Worm (Caenorhabditis elegans) whole organism, young adult: ENCODE results near the gene srm-4.

Source experiments
- C17E4.6 ChIP-seq: fragments of 200-800 bp; sonication (Bioruptor generic); IDR thresholded peaks from 2 replicates; pipeline ENCODE4 v1.3.6; 2022; ENCODE audit warnings: missing genetic modification reagents, missing genetic modification characterization, missing compliant biosample characterization
- D2030.7 ChIP-seq: fragments of 200-800 bp; sonication (Bioruptor generic); IDR thresholded peaks from 2 replicates; pipeline ENCODE4 v1.3.6; 2022; ENCODE audit warnings: missing genetic modification reagents, missing genetic modification characterization, missing compliant biosample characterization
- F33H1.4 ChIP-seq: fragments of 200-800 bp; sonication (Bioruptor generic); IDR thresholded peaks from 2 replicates; pipeline ENCODE4 v1.3.6; 2022; ENCODE audit warnings: missing genetic modification reagents, missing genetic modification characterization, missing compliant biosample characterization
- F52B5.7 ChIP-seq: sonication (generic microtip); optimal IDR thresholded peaks from 2 replicates; lab custom pipeline; 2016; ENCODE audit warnings: mild to moderate bottlenecking, missing genetic modification characterization, missing compliant biosample characterization
- F57A8.1 ChIP-seq: fragments of 200-800 bp; sonication (Bioruptor generic); optimal IDR thresholded peaks from 2 replicates; lab custom pipeline; 2018; ENCODE audit warnings: mild to moderate bottlenecking, missing genetic modification characterization, moderate library complexity, missing compliant biosample characterization
- F57C9.4 ChIP-seq: sonication (generic microtip); optimal IDR thresholded peaks from 2 replicates; lab custom pipeline; 2017; ENCODE audit warnings: mild to moderate bottlenecking, missing genetic modification characterization, missing compliant biosample characterization
- T07F8.4 ChIP-seq: sonication (generic microtip); optimal IDR thresholded peaks from 2 replicates; lab custom pipeline; 2016; ENCODE audit warnings: mild to moderate bottlenecking, missing genetic modification characterization, moderate library complexity, missing compliant biosample characterization
- ZK185.1 ChIP-seq: sonication (generic microtip); optimal IDR thresholded peaks from 2 replicates; lab custom pipeline; 2016; ENCODE audit warnings: mild to moderate bottlenecking, missing genetic modification characterization, missing compliant biosample characterization; ENCODE audit not compliant: poor library complexity, severe bottlenecking
- atf-7 ChIP-seq: sonication (generic microtip); optimal IDR thresholded peaks from 2 replicates; lab custom pipeline; 2017; ENCODE audit warnings: mild to moderate bottlenecking, missing genetic modification characterization, missing compliant biosample characterization
- athp-1 ChIP-seq: sonication (generic microtip); optimal IDR thresholded peaks from 2 replicates; lab custom pipeline; 2017; ENCODE audit warnings: mild to moderate bottlenecking, missing genetic modification characterization, missing compliant biosample characterization
- attf-3 ChIP-seq: fragments of 200-800 bp; sonication (Bioruptor generic); conservative IDR thresholded peaks from 2 replicates; pipeline ENCODE4 v1.3.6; 2022; ENCODE audit warnings: missing genetic modification reagents, missing genetic modification characterization, missing compliant biosample characterization
- attf-6 ChIP-seq: fragments of 200-800 bp; sonication (Bioruptor generic); IDR thresholded peaks from 2 replicates; pipeline ENCODE4 v1.3.6; 2022; ENCODE audit warnings: missing genetic modification reagents, missing genetic modification characterization, missing compliant biosample characterization
- bed-2 ChIP-seq: fragments of 200-800 bp; sonication (Bioruptor generic); IDR thresholded peaks from 2 replicates; pipeline ENCODE4 v1.3.6; 2022; ENCODE audit warnings: missing genetic modification reagents, missing genetic modification characterization, missing compliant biosample characterization
- cebp-2 ChIP-seq: fragments of 200-800 bp; sonication (Bioruptor generic); IDR thresholded peaks from 2 replicates; pipeline ENCODE4 v1.3.6; 2022; ENCODE audit warnings: missing genetic modification characterization, missing compliant biosample characterization
- ceh-27 ChIP-seq: fragments of 200-800 bp; sonication (Bioruptor generic); optimal IDR thresholded peaks from 2 replicates; lab custom pipeline; 2018; ENCODE audit warnings: mild to moderate bottlenecking, missing genetic modification characterization, moderate library complexity, missing compliant biosample characterization
- ceh-79 ChIP-seq: sonication (generic microtip); optimal IDR thresholded peaks from 2 replicates; lab custom pipeline; 2017; ENCODE audit warnings: mild to moderate bottlenecking, missing genetic modification characterization, missing compliant biosample characterization
- chd-7 ChIP-seq: sonication (generic microtip); optimal IDR thresholded peaks from 2 replicates; lab custom pipeline; 2016; ENCODE audit warnings: mild to moderate bottlenecking, missing genetic modification characterization, moderate library complexity, missing compliant biosample characterization
- dpff-1 ChIP-seq: sonication (generic microtip); optimal IDR thresholded peaks from 2 replicates; lab custom pipeline; 2017; ENCODE audit warnings: mild to moderate bottlenecking, missing genetic modification characterization, missing compliant biosample characterization
- egl-44 ChIP-seq: fragments of 200-800 bp; sonication (Bioruptor generic); IDR thresholded peaks from 2 replicates; pipeline ENCODE4 v1.3.6; 2022; ENCODE audit warnings: missing genetic modification reagents, missing genetic modification characterization, missing compliant biosample characterization
- egrh-3 ChIP-seq: fragments of 200-800 bp; sonication (Bioruptor generic); IDR thresholded peaks from 2 replicates; pipeline ENCODE4 v1.3.6; 2022; ENCODE audit warnings: missing genetic modification reagents, missing genetic modification characterization, missing compliant biosample characterization
- fkh-3 ChIP-seq: sonication (generic microtip); optimal IDR thresholded peaks from 2 replicates; lab custom pipeline; 2016; ENCODE audit warnings: mild to moderate bottlenecking, missing genetic modification characterization, missing compliant biosample characterization
- gei-17 ChIP-seq: fragments of 200-800 bp; sonication (Bioruptor generic); optimal IDR thresholded peaks from 2 replicates; lab custom pipeline; 2018; ENCODE audit warnings: mild to moderate bottlenecking, missing genetic modification characterization, missing compliant biosample characterization
- hlh-26 ChIP-seq: fragments of 200-800 bp; sonication (Bioruptor generic); conservative IDR thresholded peaks from 2 replicates; pipeline ENCODE4 v1.3.6; 2022; ENCODE audit warnings: missing genetic modification reagents, missing genetic modification characterization, missing compliant biosample characterization
- hrde-1 ChIP-seq: sonication (generic microtip); optimal IDR thresholded peaks from 2 replicates; lab custom pipeline; 2016; ENCODE audit warnings: missing genetic modification characterization, mild to moderate bottlenecking, missing compliant biosample characterization, moderate library complexity, missing genotype, missing genetic modification reagents, borderline replicate concordance
- let-526 ChIP-seq: fragments of 200-800 bp; sonication (Bioruptor generic); IDR thresholded peaks from 2 replicates; pipeline ENCODE4 v1.3.6; 2022; ENCODE audit warnings: missing genetic modification reagents, missing genetic modification characterization, missing compliant biosample characterization
- lin-26 ChIP-seq: fragments of 200-800 bp; sonication (Bioruptor generic); IDR thresholded peaks from 2 replicates; pipeline ENCODE4 v1.3.6; 2022; ENCODE audit warnings: missing genetic modification reagents, missing genetic modification characterization, missing compliant biosample characterization
- madf-6 ChIP-seq: fragments of 200-800 bp; sonication (Bioruptor generic); IDR thresholded peaks from 2 replicates; pipeline ENCODE4 v1.3.6; 2022; ENCODE audit warnings: missing genetic modification reagents, missing genetic modification characterization, missing compliant biosample characterization
- madf-8 ChIP-seq: fragments of 200-800 bp; sonication (Bioruptor generic); conservative IDR thresholded peaks from 2 replicates; pipeline ENCODE4 v1.3.6; 2022; ENCODE audit warnings: missing genetic modification reagents, missing genetic modification characterization, missing compliant biosample characterization
- nfya-1 ChIP-seq: sonication (generic microtip); optimal IDR thresholded peaks from 2 replicates; lab custom pipeline; 2017; ENCODE audit warnings: antibody characterized with exemption, missing compliant biosample characterization, missing genetic modification characterization, borderline replicate concordance; ENCODE audit not compliant: insufficient read depth
- nfyb-1 ChIP-seq: fragments of 200-800 bp; sonication (Bioruptor generic); IDR thresholded peaks from 2 replicates; pipeline ENCODE4 v1.3.6; 2022; ENCODE audit warnings: missing genetic modification reagents, missing genetic modification characterization, missing compliant biosample characterization
- nhr-120 ChIP-seq: fragments of 200-800 bp; sonication (Bioruptor generic); IDR thresholded peaks from 2 replicates; pipeline ENCODE4 v1.3.6; 2022; ENCODE audit warnings: missing genetic modification characterization, missing compliant biosample characterization
- pbrm-1 ChIP-seq: fragments of 200-800 bp; sonication (Bioruptor generic); IDR thresholded peaks from 2 replicates; pipeline ENCODE4 v1.3.6; 2022; ENCODE audit warnings: missing genetic modification reagents, missing genetic modification characterization, missing compliant biosample characterization
- sea-2 ChIP-seq: fragments of 200-800 bp; sonication (Bioruptor generic); IDR thresholded peaks from 2 replicates; pipeline ENCODE4 v1.3.6; 2022; ENCODE audit warnings: missing genetic modification characterization, missing compliant biosample characterization
- snpc-1.1 ChIP-seq: sonication (generic microtip); optimal IDR thresholded peaks from 2 replicates; lab custom pipeline; 2017; ENCODE audit warnings: missing genetic modification characterization, mild to moderate bottlenecking, missing compliant biosample characterization, antibody characterized with exemption, moderate library complexity, missing genotype, missing genetic modification reagents; ENCODE audit not compliant: insufficient read depth
- snpc-1.3 ChIP-seq: sonication (generic microtip); optimal IDR thresholded peaks from 2 replicates; lab custom pipeline; 2017; ENCODE audit warnings: missing genetic modification characterization, mild to moderate bottlenecking, missing compliant biosample characterization, antibody characterized with exemption, moderate library complexity, missing genotype, missing genetic modification reagents; ENCODE audit not compliant: insufficient read depth
- tbx-9 ChIP-seq: sonication (generic microtip); optimal IDR thresholded peaks from 2 replicates; lab custom pipeline; 2016; ENCODE audit warnings: borderline replicate concordance, missing genetic modification characterization, inconsistent platforms, missing compliant biosample characterization
- ztf-3 ChIP-seq: fragments of 200-800 bp; sonication (Bioruptor generic); optimal IDR thresholded peaks from 2 replicates; lab custom pipeline; 2018; ENCODE audit warnings: mild to moderate bottlenecking, missing genetic modification characterization, missing compliant biosample characterization

srm-4 gene

DNA sequence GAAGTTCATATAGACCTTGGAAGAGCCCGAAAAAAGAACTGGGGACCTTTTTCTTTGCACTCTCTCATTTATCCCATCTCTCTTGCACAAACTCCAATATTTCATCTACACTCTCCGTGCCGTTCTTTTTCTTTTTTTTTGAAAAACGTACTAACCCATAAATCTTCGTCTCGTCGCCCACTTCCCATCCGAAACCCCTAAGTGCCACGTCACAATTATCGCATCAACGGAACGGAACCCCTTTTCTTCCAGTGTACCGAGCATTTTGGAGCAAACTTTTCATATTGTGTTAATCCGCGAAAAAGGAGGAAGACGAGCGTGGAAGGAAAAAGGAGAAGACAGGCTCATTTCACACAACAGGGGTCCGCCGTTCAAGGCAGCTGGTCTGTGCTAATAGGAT lies 36.2 kb downstream of the srm-4 start:
- TF ChIP-seq F57A8.1 (no peak), nhr-120 (no peak), bed-2 (GFP tag; lab: Robert Waterston, UW) (no peak), C17E4.6 (GFP tag; lab: Robert Waterston, UW) (no peak)

- no peak for TF ChIP-seq madf-6 (GFP tag; lab: Robert Waterston, UW)
- no peak for TF ChIP-seq cebp-2
- TF ChIP-seq nfyb-1 (GFP tag; lab: Robert Waterston, UW): no peak
- no peak for TF ChIP-seq F52B5.7
- no peak for TF ChIP-seq ZK185.1 (tag; lab: Kevin White, UChicago)
- no peak for TF ChIP-seq snpc-1.1 (tag; lab: Kevin White, UChicago)
- no peak for TF ChIP-seq nfya-1
- TF ChIP-seq pbrm-1 (GFP tag; lab: Robert Waterston, UW): no peak
- no peak for TF ChIP-seq hrde-1 (tag; lab: Kevin White, UChicago)
Measured at ce11 chrV:14372774-14373173, 39.6 kb downstream of the srm-4 start, which contains the start of gene unc-39. Gene unc-39 (plus strand): TSS chrV:14373074.

DNA sequence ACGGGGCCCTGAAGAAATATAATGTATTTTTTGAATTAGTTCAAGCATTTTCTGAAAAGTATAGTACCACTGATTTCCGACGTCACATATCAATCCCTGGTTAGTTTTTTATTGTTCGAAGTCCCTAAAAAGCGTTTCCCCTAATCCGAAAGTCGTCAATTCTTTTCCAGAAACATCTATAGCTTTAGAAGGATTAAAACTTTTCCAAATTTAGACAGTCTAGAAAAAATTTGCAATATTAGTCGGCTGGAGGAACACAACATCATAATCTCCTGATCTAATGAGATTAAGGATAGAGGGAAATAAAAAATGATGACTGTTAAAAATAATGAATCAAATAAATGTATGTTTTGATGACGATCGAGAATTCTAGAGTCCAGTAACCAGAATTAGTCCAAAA lies 44.8 kb downstream of the srm-4 start:
- TF ChIP-seq sea-2: no peak
- TF ChIP-seq fkh-3 (tag; lab: Kevin White, UChicago): no peak
- no peak for TF ChIP-seq snpc-1.1 (tag; lab: Kevin White, UChicago)
- TF ChIP-seq ceh-79: no peak
- TF ChIP-seq egrh-3: no peak
- no peak for TF ChIP-seq egl-44 (GFP tag; lab: Robert Waterston, UW)
- no peak for TF ChIP-seq chd-7 (tag; lab: Kevin White, UChicago)
- TF ChIP-seq atf-7: no peak

ce11 chrV:14378986-14379385 lies 45.8 kb downstream of the srm-4 start, which contains the start of gene npr-43:
Gene npr-43 (minus strand): TSS chrV:14379086.
- TF ChIP-seq pbrm-1 (GFP tag; lab: Robert Waterston, UW): no peak
- TF ChIP-seq chd-7 (tag; lab: Kevin White, UChicago): no peak
- no peak for TF ChIP-seq madf-8 (GFP tag; lab: Robert Waterston, UW)
- TF ChIP-seq D2030.7 (GFP tag; lab: Robert Waterston, UW): no peak
- TF ChIP-seq nfya-1: no peak
- no peak for TF ChIP-seq T07F8.4
- no peak for TF ChIP-seq snpc-1.1 (tag; lab: Kevin White, UChicago)
- TF ChIP-seq snpc-1.3 (tag; lab: Kevin White, UChicago): no peak
- no peak for TF ChIP-seq let-526

ce11 chrV:14380242-14380641 lies 47.0 kb downstream of the srm-4 start:
- TF ChIP-seq nhr-120: no peak
- TF ChIP-seq ceh-27: no peak
- no peak for TF ChIP-seq F33H1.4
- no peak for TF ChIP-seq F57C9.4 (tag; lab: Kevin White, UChicago)
- TF ChIP-seq gei-17: no peak
- TF ChIP-seq ztf-3: no peak
- no peak for TF ChIP-seq bed-2 (GFP tag; lab: Robert Waterston, UW)
- TF ChIP-seq ceh-79: no peak
- no peak for TF ChIP-seq attf-6 (GFP tag; lab: Robert Waterston, UW)
- TF ChIP-seq athp-1 (tag; lab: Kevin White, UChicago): no peak
- no peak for TF ChIP-seq tbx-9
- no peak for TF ChIP-seq dpff-1
- no peak for TF ChIP-seq D2030.7 (GFP tag; lab: Robert Waterston, UW)
- no peak for TF ChIP-seq hlh-26
- TF ChIP-seq lin-26 (GFP tag; lab: Robert Waterston, UW): no peak
- TF ChIP-seq attf-3 (GFP tag; lab: Robert Waterston, UW): no peak
